Fruit fly (Drosophila melanogaster) whole organism, wandering third instar larva: Measurements from ENCODE around the gene CG12784.

Experiments
- Dfd ChIP-seq: fragments of >200 bp; optimal IDR thresholded peaks from 2 replicates; lab custom pipeline; 2017; ENCODE audit warnings: missing biosample characterization, missing genetic modification characterization
- GATAd ChIP-seq: sonication (Bioruptor generic); optimal IDR thresholded peaks from 2 replicates; lab custom pipeline; 2016; ENCODE audit warnings: missing biosample characterization, missing genetic modification characterization
- Myc ChIP-seq: fragments of >200 bp; optimal IDR thresholded peaks from 2 replicates; lab custom pipeline; 2017
- Vsx2 ChIP-seq: fragments of 200-300, 225-300 bp; sonication (Bioruptor generic); optimal IDR thresholded peaks from 2 replicates; lab custom pipeline; 2018; ENCODE audit warnings: missing biosample characterization, missing genetic modification characterization; ENCODE audit not compliant: partially characterized antibody
- usp ChIP-seq: fragments of >200 bp; optimal IDR thresholded peaks from 2 replicates; lab custom pipeline; 2017; ENCODE audit warnings: missing biosample characterization, missing genetic modification characterization

DNA sequence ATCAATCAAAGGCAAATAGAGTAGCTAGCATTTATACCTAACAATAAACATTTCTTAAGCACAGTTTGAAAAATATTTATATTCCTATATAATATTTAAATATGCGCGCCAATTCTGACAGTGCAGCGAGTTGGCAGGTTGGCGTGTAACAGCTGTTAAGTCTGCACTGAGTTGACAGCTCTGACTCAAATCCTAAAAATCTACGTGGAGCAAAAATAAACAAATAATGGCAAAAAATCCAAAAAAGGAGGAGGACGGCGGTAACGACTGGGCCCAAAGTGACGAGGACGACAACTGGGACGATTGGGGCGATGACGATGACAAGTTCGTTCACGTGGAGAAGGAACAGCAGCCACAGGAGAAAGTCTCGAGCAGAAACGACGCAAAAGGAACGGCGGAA lies 23.6 kb downstream of the CG12784 start, which contains the start of gene CG9590:
- no peak for TF ChIP-seq Dfd (GFP tag; lab: Kevin White, UChicago)
- TF ChIP-seq usp (GFP tag; lab: Kevin White, UChicago), result no peak
- TF ChIP-seq Myc (lab: Kevin White, UChicago), result no peak
- no peak for TF ChIP-seq GATAd (GFP tag; lab: Kevin White, UChicago)
- no peak for TF ChIP-seq Vsx2 (GFP tag; lab: Kevin White, UChicago)
